Worm (Caenorhabditis elegans) whole organism, L3 larva: Measurements from ENCODE around the gene C38D4.10.

Experiments used
- R02D3.7 ChIP-seq: fragments of 150-350 bp; optimal IDR thresholded peaks from 2 replicates; lab custom pipeline; 2014; ENCODE audit warnings: missing biosample characterization, missing genetic modification characterization
- ZK546.5 ChIP-seq: sonication (generic microtip); optimal IDR thresholded peaks from 2 replicates; lab custom pipeline; 2017; ENCODE audit warnings: missing biosample characterization, missing genetic modification characterization
- aly-2 ChIP-seq: fragments of 150-350 bp; optimal IDR thresholded peaks from 2 replicates; lab custom pipeline; 2014; ENCODE audit warnings: missing biosample characterization, missing genetic modification characterization
- ama-1 ChIP-seq: fragments of 150-350 bp; optimal IDR thresholded peaks from 2 replicates; lab custom pipeline; 2018
- ceh-16 ChIP-seq: sonication (generic microtip); optimal IDR thresholded peaks from 2 replicates; lab custom pipeline; 2017; ENCODE audit warnings: missing biosample characterization, missing genetic modification characterization
- ceh-9 ChIP-seq: sonication (generic microtip); optimal IDR thresholded peaks from 2 replicates; lab custom pipeline; 2018; ENCODE audit warnings: missing biosample characterization, missing genetic modification characterization
- daf-12 ChIP-seq: fragments of 150-350 bp; optimal IDR thresholded peaks from 2 replicates; lab custom pipeline; 2014; ENCODE audit warnings: missing biosample characterization, missing genetic modification reagents, missing genetic modification characterization
- egl-27 ChIP-seq: sonication (generic microtip); optimal IDR thresholded peaks from 4 replicates; lab custom pipeline; 2017; ENCODE audit warnings: missing biosample characterization, missing genetic modification reagents, missing genetic modification characterization
- egl-5 ChIP-seq: fragments of 150-350 bp; optimal IDR thresholded peaks from 2 replicates; lab custom pipeline; 2017; ENCODE audit warnings: missing biosample characterization, missing genetic modification reagents, missing genetic modification characterization, inconsistent platforms
- elt-2 ChIP-seq: sonication (generic microtip); optimal IDR thresholded peaks from 2 replicates; lab custom pipeline; 2016; ENCODE audit warnings: missing genetic modification reagents, mild to moderate bottlenecking, missing genetic modification characterization, missing compliant biosample characterization
- elt-3 ChIP-seq, 3 experiments: fragments of 150-350 bp in 1 of 3; sonication (generic microtip) in 2 of 3; optimal IDR thresholded peaks; 2 replicates in 2 of 3; 4 replicates in 1 of 3; lab custom pipeline; 2014 to 2017; ENCODE audit warnings: missing biosample characterization in 3 of 3, missing genetic modification characterization in 3 of 3
- eor-1 ChIP-seq, 2 experiments: fragments of 150-350 bp; optimal IDR thresholded peaks; 2 replicates each; lab custom pipeline; 2014 to 2018; ENCODE audit warnings: missing biosample characterization in 2 of 2, missing genetic modification characterization in 2 of 2
- fkh-2 ChIP-seq: fragments of 150-350 bp; optimal IDR thresholded peaks from 2 replicates; lab custom pipeline; 2014; ENCODE audit warnings: missing biosample characterization, missing genetic modification reagents, missing genetic modification characterization
- fos-1 ChIP-seq: fragments of 150-350 bp; optimal IDR thresholded peaks from 2 replicates; lab custom pipeline; 2014; ENCODE audit warnings: missing biosample characterization, missing genetic modification characterization
- hmg-11 ChIP-seq: sonication (generic microtip); optimal IDR thresholded peaks from 2 replicates; lab custom pipeline; 2016; ENCODE audit warnings: missing genetic modification characterization, missing compliant biosample characterization
- jun-1 ChIP-seq: fragments of 150-350 bp; optimal IDR thresholded peaks from 2 replicates; lab custom pipeline; 2014; ENCODE audit warnings: missing biosample characterization, missing genetic modification reagents, missing genetic modification characterization
- lin-39 ChIP-seq: fragments of 150-350 bp; optimal IDR thresholded peaks from 2 replicates; lab custom pipeline; 2018; ENCODE audit warnings: missing biosample characterization, missing genetic modification reagents, missing genetic modification characterization
- mdl-1 ChIP-seq: fragments of 150-350 bp; optimal IDR thresholded peaks from 2 replicates; lab custom pipeline; 2014; ENCODE audit warnings: missing biosample characterization, missing genetic modification characterization
- nfya-1 ChIP-seq: sonication (generic microtip); optimal IDR thresholded peaks from 2 replicates; lab custom pipeline; 2017; ENCODE audit warnings: missing genetic modification characterization, mild to moderate bottlenecking, missing compliant biosample characterization, antibody characterized with exemption, moderate library complexity; ENCODE audit not compliant: insufficient read depth
- nhr-11 ChIP-seq: fragments of 150-350 bp; optimal IDR thresholded peaks from 2 replicates; lab custom pipeline; 2014; ENCODE audit warnings: missing biosample characterization, missing genetic modification characterization
- nhr-12 ChIP-seq: fragments of 150-350 bp; optimal IDR thresholded peaks from 2 replicates; lab custom pipeline; 2014; ENCODE audit warnings: missing biosample characterization, missing genetic modification characterization
- nhr-23 ChIP-seq: fragments of 150-350 bp; optimal IDR thresholded peaks from 2 replicates; lab custom pipeline; 2014; ENCODE audit warnings: missing biosample characterization, missing genetic modification reagents, missing genetic modification characterization
- nhr-25 ChIP-seq: sonication (generic microtip); optimal IDR thresholded peaks from 2 replicates; lab custom pipeline; 2017; ENCODE audit warnings: missing biosample characterization, missing genetic modification characterization
- nhr-28 ChIP-seq: fragments of 150-350 bp; optimal IDR thresholded peaks from 2 replicates; lab custom pipeline; 2014; ENCODE audit warnings: missing biosample characterization, missing genetic modification characterization
- nhr-67 ChIP-seq: fragments of 150-350 bp; optimal IDR thresholded peaks from 2 replicates; lab custom pipeline; 2014; ENCODE audit warnings: missing biosample characterization, missing genetic modification characterization
- nhr-76 ChIP-seq: fragments of 150-350 bp; sonication (generic microtip); optimal IDR thresholded peaks from 5 replicates; lab custom pipeline; 2014; ENCODE audit warnings: missing biosample characterization, missing genetic modification characterization
- pha-4 ChIP-seq: fragments of 150-350 bp; optimal IDR thresholded peaks from 2 replicates; lab custom pipeline; 2014; ENCODE audit warnings: missing biosample characterization, missing genetic modification reagents, missing genetic modification characterization
- pqm-1 ChIP-seq: fragments of 150-350 bp; optimal IDR thresholded peaks from 2 replicates; lab custom pipeline; 2017; ENCODE audit warnings: missing biosample characterization, missing genetic modification characterization, inconsistent platforms
- skn-1 ChIP-seq: fragments of 150-350 bp; optimal IDR thresholded peaks from 2 replicates; lab custom pipeline; 2014; ENCODE audit warnings: missing biosample characterization, missing genetic modification characterization
- snpc-4 ChIP-seq: fragments of 150-350 bp; optimal IDR thresholded peaks from 2 replicates; lab custom pipeline; 2014; ENCODE audit warnings: missing biosample characterization, missing genetic modification characterization
- unc-39 ChIP-seq: sonication (generic microtip); optimal IDR thresholded peaks from 4 replicates; lab custom pipeline; 2017; ENCODE audit warnings: missing biosample characterization, missing genetic modification characterization
- ztf-11 ChIP-seq: fragments of 150-350 bp; optimal IDR thresholded peaks from 2 replicates; lab custom pipeline; 2014; ENCODE audit warnings: missing biosample characterization, missing genetic modification characterization
- ztf-4 ChIP-seq: fragments of 150-350 bp; optimal IDR thresholded peaks from 2 replicates; lab custom pipeline; 2014; ENCODE audit warnings: missing biosample characterization, missing genetic modification characterization

The C38D4.10 gene

ce11 chrIII:4806345-4806744, 24.0 kb downstream of the C38D4.10 start:
- no peak for TF ChIP-seq nfya-1 (tag; lab: Kevin White, UChicago)
- no peak for TF ChIP-seq fos-1 (tag; lab: Kevin White, UChicago)
- TF ChIP-seq ceh-9 (tag; lab: Kevin White, UChicago): no peak
- no peak for TF ChIP-seq elt-3 (tag; optimal IDR thresholded peaks at IDR 0.05; lab: Kevin White, UChicago)
- no peak for TF ChIP-seq egl-5 (tag; lab: Kevin White, UChicago)

- TF ChIP-seq nhr-11: no peak
- TF ChIP-seq nfya-1 (tag; lab: Kevin White, UChicago): peak; percentile 98
- TF ChIP-seq, all 47 proteins: peak for 1
These were observed 25.8 kb downstream of the C38D4.10 start for ce11 chrIII:4808089-4808488.

- TF ChIP-seq jun-1 (tag; lab: Kevin White, UChicago) (no peak), pqm-1 (no peak), nfya-1 (tag; lab: Kevin White, UChicago) (no peak), eor-1 (tag; optimal IDR thresholded peaks at IDR 0.05; lab: Kevin White, UChicago) (no peak)
- TF ChIP-seq, all 47 proteins: peak for 0
These were observed 27.3 kb downstream of the C38D4.10 start, which contains the start of gene pal-1 for ce11 chrIII:4809526-4810153. TSS of gene pal-1 (minus strand) at chrIII:4809576.

- TF ChIP-seq elt-2 (tag; lab: Kevin White, UChicago) (no peak), R02D3.7 (tag; lab: Kevin White, UChicago) (no peak)
These were observed 28.9 kb downstream of the C38D4.10 start, which contains the start of gene C38D4.7 for ce11 chrIII:4811195-4811594. TSS of gene C38D4.7 (minus strand) at chrIII:4811295.

ce11 chrIII:4814730-4815129, 32.4 kb downstream of the C38D4.10 start, which contains the start of gene arl-6:
TSS of gene arl-6 (minus strand) at chrIII:4814830.
- TF ChIP-seq snpc-4 (no peak), ZK546.5 (tag; lab: Kevin White, UChicago) (no peak), R02D3.7 (tag; lab: Kevin White, UChicago) (no peak), aly-2 (tag; lab: Kevin White, UChicago) (no peak), mdl-1 (tag; lab: Kevin White, UChicago) (no peak), nhr-28 (tag; lab: Kevin White, UChicago) (no peak), lin-39 (tag; lab: Kevin White, UChicago) (no peak), pha-4 (tag; lab: Kevin White, UChicago) (no peak), ama-1 (lab: Kevin White, UChicago) (no peak), nhr-76 (tag; lab: Kevin White, UChicago) (no peak), ztf-11 (tag; lab: Kevin White, UChicago) (no peak), nfya-1 (tag; lab: Kevin White, UChicago) (no peak), unc-39 (tag; lab: Kevin White, UChicago) (no peak), nhr-23 (tag; lab: Kevin White, UChicago) (no peak), egl-27 (no peak), skn-1 (tag; lab: Kevin White, UChicago) (no peak)

DNA sequence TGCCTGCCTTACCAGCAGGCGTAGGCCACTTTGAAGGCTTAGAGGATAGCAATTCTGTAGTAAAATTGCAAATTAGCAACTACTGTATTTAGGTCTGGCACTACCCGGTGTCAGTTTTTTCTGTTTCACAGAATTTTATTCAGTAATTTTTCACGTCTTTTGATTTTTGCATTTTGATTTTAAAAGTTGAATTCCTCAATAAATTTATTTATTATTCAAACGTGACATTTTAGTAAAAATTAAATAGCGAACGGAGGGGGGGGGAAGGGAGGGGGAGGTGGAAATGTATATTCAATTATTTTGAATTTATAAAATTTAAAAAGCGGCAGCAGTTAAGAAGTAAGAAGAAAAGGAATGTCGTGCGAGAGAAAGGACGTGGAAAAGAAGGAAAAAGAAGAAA, 34.9 kb downstream of the C38D4.10 start, which contains the start of gene F26A1.4:
TSS of gene F26A1.4 (plus strand) at position 301 of the 400 bp plus-strand sequence.
- TF ChIP-seq jun-1 (tag; lab: Kevin White, UChicago) (no peak), ztf-4 (tag; lab: Kevin White, UChicago) (no peak), lin-39 (tag; lab: Kevin White, UChicago) (no peak), eor-1 (tag; optimal IDR thresholded peaks at IDR 0.05; lab: Kevin White, UChicago) (no peak), ceh-16 (tag; lab: Kevin White, UChicago) (no peak), pha-4 (tag; lab: Kevin White, UChicago) (no peak), snpc-4 (no peak), ama-1 (lab: Kevin White, UChicago) (no peak), hmg-11 (tag; lab: Kevin White, UChicago) (no peak), daf-12 (tag; lab: Kevin White, UChicago) (no peak), nhr-25 (tag; lab: Kevin White, UChicago) (no peak), nhr-67 (no peak), fkh-2 (tag; lab: Kevin White, UChicago) (no peak), unc-39 (tag; lab: Kevin White, UChicago) (no peak), nfya-1 (tag; lab: Kevin White, UChicago) (no peak), nhr-76 (tag; lab: Kevin White, UChicago) (no peak), ceh-9 (tag; lab: Kevin White, UChicago) (no peak), nhr-12 (tag; lab: Kevin White, UChicago) (no peak), mdl-1 (tag; lab: Kevin White, UChicago) (no peak)
